Worm (Caenorhabditis elegans) whole organism, L2 larva: ENCODE data around the gene F17H10.2.

Experiments
- C34F6.9 ChIP-seq: fragments of 150-350 bp; optimal IDR thresholded peaks from 2 replicates; lab custom pipeline; 2014; ENCODE audit warnings: missing biosample characterization, missing genetic modification characterization
- F13H6.1 ChIP-seq: sonication (generic microtip); optimal IDR thresholded peaks from 2 replicates; lab custom pipeline; 2016; ENCODE audit warnings: missing genetic modification characterization, missing compliant biosample characterization
- R02D3.7 ChIP-seq: fragments of 150-350 bp; optimal IDR thresholded peaks from 2 replicates; lab custom pipeline; 2014; ENCODE audit warnings: missing biosample characterization, missing genetic modification characterization
- Y55F3AM.14 ChIP-seq: fragments of 200-800 bp; sonication (Bioruptor generic); optimal IDR thresholded peaks from 2 replicates; lab custom pipeline; 2018; ENCODE audit warnings: mild to moderate bottlenecking, missing genetic modification characterization, missing compliant biosample characterization
- ZK546.5 ChIP-seq: sonication (generic microtip); optimal IDR thresholded peaks from 2 replicates; lab custom pipeline; 2017; ENCODE audit warnings: missing biosample characterization, missing genetic modification characterization
- alr-1 ChIP-seq: fragments of 150-350 bp; optimal IDR thresholded peaks from 2 replicates; lab custom pipeline; 2014; ENCODE audit warnings: missing biosample characterization, missing genetic modification characterization
- aly-2 ChIP-seq: fragments of 150-350 bp; optimal IDR thresholded peaks from 2 replicates; lab custom pipeline; 2014; ENCODE audit warnings: missing biosample characterization, missing genetic modification characterization
- ama-1 ChIP-seq: fragments of 150-350 bp; optimal IDR thresholded peaks from 2 replicates; lab custom pipeline; 2018; ENCODE audit warnings: inconsistent platforms
- blmp-1 ChIP-seq: sonication (generic microtip); optimal IDR thresholded peaks from 2 replicates; lab custom pipeline; 2017; ENCODE audit warnings: missing genetic modification characterization, mild to moderate bottlenecking, missing compliant biosample characterization, antibody characterized with exemption, moderate library complexity; ENCODE audit not compliant: insufficient read depth
- ceh-16 ChIP-seq: fragments of 150-350 bp; optimal IDR thresholded peaks from 2 replicates; lab custom pipeline; 2014; ENCODE audit warnings: missing biosample characterization, missing genetic modification characterization
- crh-2 ChIP-seq: sonication (generic microtip); optimal IDR thresholded peaks from 2 replicates; lab custom pipeline; 2017; ENCODE audit warnings: missing biosample characterization, missing genetic modification characterization
- dmd-4 ChIP-seq: sonication (generic microtip); optimal IDR thresholded peaks from 2 replicates; lab custom pipeline; 2017; ENCODE audit warnings: missing biosample characterization, missing genetic modification characterization
- egl-27 ChIP-seq: sonication (generic microtip); optimal IDR thresholded peaks from 3 replicates; lab custom pipeline; 2017; ENCODE audit warnings: missing biosample characterization, missing genetic modification reagents, missing genetic modification characterization
- elt-1 ChIP-seq: fragments of 150-350 bp; optimal IDR thresholded peaks from 2 replicates; lab custom pipeline; 2014; ENCODE audit warnings: missing biosample characterization, missing genetic modification characterization
- elt-3 ChIP-seq: sonication (generic microtip); optimal IDR thresholded peaks from 2 replicates; lab custom pipeline; 2017; ENCODE audit warnings: missing biosample characterization, missing genetic modification characterization
- fos-1 ChIP-seq: fragments of 150-350 bp; optimal IDR thresholded peaks from 2 replicates; lab custom pipeline; 2014; ENCODE audit warnings: missing biosample characterization, missing genetic modification characterization
- gmeb-1 ChIP-seq: fragments of 150-350 bp; optimal IDR thresholded peaks from 2 replicates; lab custom pipeline; 2014; ENCODE audit warnings: missing biosample characterization, missing genetic modification characterization
- lin-11 ChIP-seq: fragments of 150-350 bp; sonication (generic microtip); optimal IDR thresholded peaks from 2 replicates; lab custom pipeline; 2014; ENCODE audit warnings: missing biosample characterization, missing genetic modification characterization, inconsistent platforms, mixed read lengths
- lin-13 ChIP-seq: fragments of 150-350 bp; optimal IDR thresholded peaks from 2 replicates; lab custom pipeline; 2014; ENCODE audit warnings: missing biosample characterization, missing genetic modification reagents, missing genetic modification characterization
- lin-39 ChIP-seq: fragments of 150-350 bp; optimal IDR thresholded peaks from 2 replicates; lab custom pipeline; 2014; ENCODE audit warnings: missing biosample characterization, missing genetic modification reagents, missing genetic modification characterization
- lsy-2 ChIP-seq, 2 experiments: fragments of 150-350 bp in 1 of 2; sonication (generic microtip) in 1 of 2; optimal IDR thresholded peaks; 2 replicates each; lab custom pipeline; 2014 to 2017; ENCODE audit warnings: missing biosample characterization in 2 of 2, missing genetic modification characterization in 2 of 2
- mab-5 ChIP-seq: fragments of 150-350 bp; optimal IDR thresholded peaks from 2 replicates; lab custom pipeline; 2014; ENCODE audit warnings: missing biosample characterization, missing genetic modification characterization
- mbf-1 ChIP-seq: sonication (generic microtip); optimal IDR thresholded peaks from 2 replicates; lab custom pipeline; 2017; ENCODE audit warnings: missing biosample characterization, missing genetic modification characterization
- mdl-1 ChIP-seq, 2 experiments: fragments of 150-350 bp in 1 of 2; sonication (generic microtip) in 1 of 2; optimal IDR thresholded peaks; 2 replicates each; lab custom pipeline; 2017; ENCODE audit warnings: missing biosample characterization in 2 of 2, missing genetic modification characterization in 2 of 2
- nhr-10 ChIP-seq: sonication (generic microtip); optimal IDR thresholded peaks from 2 replicates; lab custom pipeline; 2017; ENCODE audit warnings: missing biosample characterization, missing genetic modification characterization
- nhr-11 ChIP-seq: fragments of 150-350 bp; optimal IDR thresholded peaks from 2 replicates; lab custom pipeline; 2014; ENCODE audit warnings: missing biosample characterization, missing genetic modification characterization
- nhr-129 ChIP-seq: fragments of 150-350 bp; optimal IDR thresholded peaks from 2 replicates; lab custom pipeline; 2014; ENCODE audit warnings: missing biosample characterization, missing genetic modification characterization
- nhr-21 ChIP-seq: fragments of 150-350 bp; optimal IDR thresholded peaks from 2 replicates; lab custom pipeline; 2014; ENCODE audit warnings: missing biosample characterization, missing genetic modification characterization
- nhr-237 ChIP-seq: fragments of 150-350 bp; optimal IDR thresholded peaks from 2 replicates; lab custom pipeline; 2014; ENCODE audit warnings: missing biosample characterization, missing genetic modification characterization
- nhr-25 ChIP-seq: fragments of 150-350 bp; sonication (generic microtip); optimal IDR thresholded peaks from 3 replicates; lab custom pipeline; 2014; ENCODE audit warnings: missing biosample characterization, missing genetic modification characterization
- nhr-6 ChIP-seq: fragments of 150-350 bp; optimal IDR thresholded peaks from 2 replicates; lab custom pipeline; 2014; ENCODE audit warnings: missing biosample characterization, missing genetic modification characterization
- peb-1 ChIP-seq: fragments of 150-350 bp; optimal IDR thresholded peaks from 2 replicates; lab custom pipeline; 2014; ENCODE audit warnings: missing biosample characterization, missing genetic modification characterization
- skn-1 ChIP-seq: sonication (generic microtip); optimal IDR thresholded peaks from 2 replicates; lab custom pipeline; 2017; ENCODE audit warnings: missing biosample characterization, missing genetic modification characterization
- sma-3 ChIP-seq: sonication (generic microtip); optimal IDR thresholded peaks from 2 replicates; lab custom pipeline; 2016; ENCODE audit warnings: missing genetic modification reagents, missing genetic modification characterization, missing compliant biosample characterization
- sma-9 ChIP-seq, 2 experiments: fragments of 150-350 bp in 1 of 2; sonication (generic microtip) in 1 of 2; optimal IDR thresholded peaks; 2 replicates each; lab custom pipeline; 2014 to 2016; ENCODE audit warnings: missing genetic modification characterization in 2 of 2, mild to moderate bottlenecking in 1 of 2, missing biosample characterization in 1 of 2, missing compliant biosample characterization in 1 of 2, missing genetic modification reagents in 1 of 2, moderate library complexity in 1 of 2
- snpc-4 ChIP-seq: fragments of 150-350 bp; optimal IDR thresholded peaks from 2 replicates; lab custom pipeline; 2014; ENCODE audit warnings: missing biosample characterization, missing genetic modification characterization
- unc-39 ChIP-seq: fragments of 150-350 bp; optimal IDR thresholded peaks from 2 replicates; lab custom pipeline; 2014; ENCODE audit warnings: missing biosample characterization, missing genetic modification characterization
- unc-55 ChIP-seq: fragments of 150-350 bp; sonication (generic microtip); optimal IDR thresholded peaks from 3 replicates; lab custom pipeline; 2014; ENCODE audit warnings: missing biosample characterization, missing genetic modification reagents, missing genetic modification characterization
- zag-1 ChIP-seq: fragments of 150-350 bp; optimal IDR thresholded peaks from 2 replicates; lab custom pipeline; 2014; ENCODE audit warnings: missing biosample characterization, missing genetic modification characterization
- ztf-1 ChIP-seq: fragments of 200-800 bp; sonication (Bioruptor generic); conservative IDR thresholded peaks from 2 replicates; pipeline ENCODE4 v1.3.6; 2022; ENCODE audit warnings: missing genetic modification characterization, missing compliant biosample characterization
- ztf-11 ChIP-seq: sonication (generic microtip); optimal IDR thresholded peaks from 2 replicates; lab custom pipeline; 2017; ENCODE audit warnings: missing biosample characterization, missing genetic modification characterization
- ztf-4 ChIP-seq: fragments of 150-350 bp; optimal IDR thresholded peaks from 2 replicates; lab custom pipeline; 2014; ENCODE audit warnings: missing biosample characterization, missing genetic modification characterization

F17H10.2 gene

ce11 chrX:13110004-13110403 is 3.6 kb upstream of the F17H10.2 start:
- TF ChIP-seq ztf-4 (tag; lab: Kevin White, UChicago) (no peak), fos-1 (tag; lab: Kevin White, UChicago) (no peak), nhr-237 (no peak), mdl-1 (tag; optimal IDR thresholded peaks at IDR 0.05; lab: Kevin White, UChicago) (no peak)

ce11 chrX:13112664-13113063 is 908 bp upstream of the F17H10.2 start:
- TF ChIP-seq aly-2 (tag; lab: Kevin White, UChicago) (no peak), mdl-1 (tag; optimal IDR thresholded peaks at IDR 0.05; lab: Kevin White, UChicago) (no peak), nhr-11 (no peak), peb-1 (no peak), snpc-4 (tag; lab: Kevin White, UChicago) (no peak), ZK546.5 (tag; lab: Kevin White, UChicago) (no peak), blmp-1 (tag; lab: Kevin White, UChicago) (no peak), sma-9 (GFP tag; optimal IDR thresholded peaks at IDR 0.05; lab: Kevin White, UChicago) (no peak), sma-9 (tag; optimal IDR thresholded peaks at IDR 0.05; lab: Kevin White, UChicago) (no peak), R02D3.7 (no peak), crh-2 (tag; lab: Kevin White, UChicago) (no peak), nhr-129 (tag; lab: Kevin White, UChicago) (no peak), alr-1 (no peak), F13H6.1 (no peak), zag-1 (tag; lab: Kevin White, UChicago) (no peak), unc-55 (no peak), lsy-2 (tag; optimal IDR thresholded peaks at IDR 0.05; lab: Kevin White, UChicago) (no peak), lin-39 (tag; lab: Kevin White, UChicago) (no peak)

- TF ChIP-seq nhr-6 (tag; lab: Kevin White, UChicago) (no peak), ztf-11 (tag; lab: Kevin White, UChicago) (no peak), zag-1 (tag; lab: Kevin White, UChicago) (no peak), snpc-4 (tag; lab: Kevin White, UChicago) (no peak), blmp-1 (tag; lab: Kevin White, UChicago) (no peak), sma-3 (no peak), lin-39 (tag; lab: Kevin White, UChicago) (no peak), crh-2 (tag; lab: Kevin White, UChicago) (no peak), sma-9 (GFP tag; optimal IDR thresholded peaks at IDR 0.05; lab: Kevin White, UChicago) (no peak), sma-9 (tag; optimal IDR thresholded peaks at IDR 0.05; lab: Kevin White, UChicago) (no peak), skn-1 (tag; lab: Kevin White, UChicago) (no peak), ama-1 (no peak), mab-5 (tag; lab: Kevin White, UChicago) (no peak), lin-11 (tag; lab: Kevin White, UChicago) (no peak), elt-1 (tag; lab: Kevin White, UChicago) (no peak)
Observed at ce11 chrX:13115694-13116093, 2.1 kb downstream of the F17H10.2 start.

- peak; percentile 13 for TF ChIP-seq sma-9 (GFP tag; optimal IDR thresholded peaks at IDR 0.05; lab: Kevin White, UChicago)
- no peak for TF ChIP-seq sma-9 (tag; optimal IDR thresholded peaks at IDR 0.05; lab: Kevin White, UChicago)
- TF ChIP-seq blmp-1 (tag; lab: Kevin White, UChicago), result no peak
- TF ChIP-seq, all 48 proteins: peak for 1
Observed at ce11 chrX:13116380-13116779, 2.8 kb downstream of the F17H10.2 start.

- TF ChIP-seq aly-2 (tag; lab: Kevin White, UChicago), result no peak
- TF ChIP-seq ztf-11 (tag; lab: Kevin White, UChicago), result no peak
- TF ChIP-seq dmd-4, result no peak
- TF ChIP-seq nhr-129 (tag; lab: Kevin White, UChicago), result peak; percentile 23
- TF ChIP-seq lin-11 (tag; lab: Kevin White, UChicago), result no peak
- TF ChIP-seq C34F6.9 (tag; lab: Kevin White, UChicago), result no peak
- no peak for TF ChIP-seq mdl-1 (tag; optimal IDR thresholded peaks at IDR 0.05; lab: Kevin White, UChicago)
- no peak for TF ChIP-seq lsy-2 (tag; optimal IDR thresholded peaks at IDR 0.05; lab: Kevin White, UChicago)
- no peak for TF ChIP-seq mbf-1
- TF ChIP-seq snpc-4 (tag; lab: Kevin White, UChicago), result no peak
- TF ChIP-seq elt-3 (tag; lab: Kevin White, UChicago), result no peak
- TF ChIP-seq Y55F3AM.14 (GFP tag; lab: Kevin White, UChicago), result no peak
- TF ChIP-seq fos-1 (tag; lab: Kevin White, UChicago), result peak; percentile 3
- no peak for TF ChIP-seq R02D3.7
- TF ChIP-seq mab-5 (tag; lab: Kevin White, UChicago), result no peak
- TF ChIP-seq lin-39 (tag; lab: Kevin White, UChicago), result no peak
- no peak for TF ChIP-seq nhr-10 (tag; lab: Kevin White, UChicago)
- TF ChIP-seq ZK546.5 (tag; lab: Kevin White, UChicago), result no peak
- no peak for TF ChIP-seq lin-13 (GFP tag; lab: Kevin White, UChicago)
- TF ChIP-seq nhr-237, result no peak
- peak; percentile 40 for TF ChIP-seq egl-27 (tag; lab: Kevin White, UChicago)
- no peak for TF ChIP-seq gmeb-1
- no peak for TF ChIP-seq nhr-25 (tag; lab: Kevin White, UChicago)
- no peak for TF ChIP-seq nhr-11
- TF ChIP-seq skn-1 (tag; lab: Kevin White, UChicago), result no peak
- no peak for TF ChIP-seq ztf-1 (GFP tag; lab: Robert Waterston, UW)
- TF ChIP-seq ceh-16, result peak; percentile 64
- no peak for TF ChIP-seq unc-39
- TF ChIP-seq sma-9 (GFP tag; optimal IDR thresholded peaks at IDR 0.05; lab: Kevin White, UChicago), result peak; percentile 75
- TF ChIP-seq sma-9 (tag; optimal IDR thresholded peaks at IDR 0.05; lab: Kevin White, UChicago), result no peak
- TF ChIP-seq nhr-21 (tag; lab: Kevin White, UChicago), result peak; percentile 12
- TF ChIP-seq, all 48 proteins: peak for 6
Observed at ce11 chrX:13119900-13120299, 6.3 kb downstream of the F17H10.2 start.
